Fruit fly (Drosophila melanogaster): Measurements from ENCODE around the gene CG33630.

Gene CG33630

DNA sequence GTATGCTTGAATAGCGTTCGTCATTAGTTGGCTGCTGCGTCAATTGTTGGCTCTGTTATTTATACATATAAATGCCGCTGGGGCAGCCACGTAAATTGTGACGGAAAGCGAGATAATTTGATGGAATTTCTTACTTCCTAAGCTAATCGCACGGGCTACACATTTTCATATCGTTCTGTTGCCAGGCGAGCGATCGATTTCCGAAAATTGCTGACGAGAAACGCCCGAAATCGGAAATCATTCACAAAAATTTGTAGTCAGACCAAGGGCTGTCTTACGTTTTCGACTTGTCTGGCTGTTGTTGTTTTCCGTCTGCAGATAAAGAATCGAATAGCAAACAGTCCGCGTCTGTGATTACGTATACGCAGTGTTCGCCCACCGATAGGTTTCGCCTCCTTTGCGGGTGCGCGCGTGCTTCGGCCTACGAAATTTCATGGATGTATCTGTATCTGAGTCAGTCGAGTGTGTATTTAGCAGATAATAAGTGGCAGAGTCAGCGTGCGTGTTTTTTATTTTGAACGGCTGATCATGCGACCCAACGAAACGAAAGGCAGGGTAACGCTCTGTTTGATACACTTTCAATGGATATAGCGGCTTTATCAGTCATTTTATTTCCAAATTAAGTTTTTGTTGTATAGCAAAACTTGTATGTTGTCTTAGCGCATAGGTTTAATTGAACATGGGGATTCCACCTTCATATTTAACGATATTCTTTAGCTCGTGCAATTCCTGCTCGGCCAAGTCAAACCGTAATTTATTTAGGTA is 35.3 kb downstream of the CG33630 start (continued):
- peak; percentile 56; the same call in 1 of the 2 replicates for TF ChIP-seq stc (GFP tag; IDR thresholded peaks at IDR 0.05)
- TF ChIP-seq CG5953 (GFP tag; IDR thresholded peaks at IDR 0.05), result no peak
- peak; percentile 51 for TF ChIP-seq B-H2 (GFP tag; optimal IDR thresholded peaks at IDR 0.05)
- TF ChIP-seq unc-4 (GFP tag; IDR thresholded peaks at IDR 0.05; ENCODE audit: partially characterized antibody), result no peak
- TF ChIP-seq CG11247 (GFP tag; IDR thresholded peaks at IDR 0.05), result 0 out of 2 replicates have a peak, but pooled peaks have one; percentile 45
- peak; percentile 50; the same call in 1 of the 3 replicates for TF ChIP-seq B-H1 (GFP tag; IDR thresholded peaks at IDR 0.05)
- TF ChIP-seq fu2 (GFP tag; optimal IDR thresholded peaks at IDR 0.05), result peak; percentile 34
- TF ChIP-seq CG34422 (GFP tag; IDR thresholded peaks at IDR 0.05), result peak; percentile 49; the same call in 1 of the 3 replicates
- peak; percentile 71 for TF ChIP-seq CG6689 (GFP tag; IDR thresholded peaks at IDR 0.05)
- no peak for TF ChIP-seq CG43689 (GFP tag; IDR thresholded peaks at IDR 0.05)
- peak; percentile 77 for TF ChIP-seq dmrt99B (tag; optimal IDR thresholded peaks at IDR 0.05)
- peak; percentile 63 for TF ChIP-seq CG7357 (GFP tag; IDR thresholded peaks at IDR 0.05)
- peak; percentile 46 to 52 for TF ChIP-seq chif (GFP tag; optimal IDR thresholded peaks at IDR 0.05)
- peak; percentile 56; the same call in 1 of the 3 replicates for TF ChIP-seq sr (GFP tag; IDR thresholded peaks at IDR 0.05)
- peak; percentile 21 for TF ChIP-seq scrt (GFP tag; optimal IDR thresholded peaks at IDR 0.05)
- no peak for TF ChIP-seq Dref (GFP tag; IDR thresholded peaks at IDR 0.05)
- TF ChIP-seq zfh1 (GFP tag; IDR thresholded peaks at IDR 0.05), result peak; percentile 53; the same call in 2 of the 3 replicates
- TF ChIP-seq grn (GFP tag; optimal IDR thresholded peaks at IDR 0.05), result peak; percentile 29
- TF ChIP-seq MBD-R2 (GFP tag; IDR thresholded peaks at IDR 0.05), result peak; percentile 43; the same call in 1 of the 2 replicates
- TF ChIP-seq ap (GFP tag; IDR thresholded peaks at IDR 0.05), result 0 out of 2 replicates have a peak, but pooled peaks have one; percentile 40
- TF ChIP-seq Ets97D (GFP tag; optimal IDR thresholded peaks at IDR 0.05), result peak; percentile 42
- peak; percentile 53 for TF ChIP-seq CG16863 (GFP tag; optimal IDR thresholded peaks at IDR 0.05)
- no peak for TF ChIP-seq danr (GFP tag; IDR thresholded peaks at IDR 0.05)
- peak; percentile 47 for TF ChIP-seq CG8281 (tag; optimal IDR thresholded peaks at IDR 0.05)
- TF ChIP-seq Trl (optimal IDR thresholded peaks at IDR 0.05), result no peak
- TF ChIP-seq Trl (GFP tag; optimal IDR thresholded peaks at IDR 0.05), result peak; percentile 72
- no peak for TF ChIP-seq Mrtf (GFP tag; IDR thresholded peaks at IDR 0.05)
- TF ChIP-seq BEAF-32 (GFP tag; optimal IDR thresholded peaks at IDR 0.05), result no peak
- TF ChIP-seq CG12659 (GFP tag; optimal IDR thresholded peaks at IDR 0.05), result peak; percentile 67
- peak; percentile 39 for TF ChIP-seq CrebB (tag; optimal IDR thresholded peaks at IDR 0.05)
- peak; percentile 66 for TF ChIP-seq CG6765 (GFP tag; optimal IDR thresholded peaks at IDR 0.05)
- TF ChIP-seq Oaz (GFP tag; IDR thresholded peaks at IDR 0.05), result no peak; the same call in 1 of the 2 replicates
- peak; percentile 17 for TF ChIP-seq CG1602 (GFP tag; optimal IDR thresholded peaks at IDR 0.05)
- TF ChIP-seq trem (tag; optimal IDR thresholded peaks at IDR 0.05), result no peak
- TF ChIP-seq ara (GFP tag; IDR thresholded peaks at IDR 0.05), result peak; percentile 60
- no peak for TF ChIP-seq hth (optimal IDR thresholded peaks at IDR 0.05)
- no peak for TF ChIP-seq z (GFP tag; IDR thresholded peaks at IDR 0.05)
- peak; percentile 50 for TF ChIP-seq CG8388 (GFP tag; optimal IDR thresholded peaks at IDR 0.05)
- TF ChIP-seq pzg (GFP tag; optimal IDR thresholded peaks at IDR 0.05), result no peak
- TF ChIP-seq CG9876 (GFP tag; optimal IDR thresholded peaks at IDR 0.05), result peak; percentile 10
- TF ChIP-seq hkb (optimal IDR thresholded peaks at IDR 0.05), result no peak
- TF ChIP-seq hkb (GFP tag; IDR thresholded peaks at IDR 0.05), result peak; percentile 74
- peak; percentile 46 for TF ChIP-seq CG6854 (GFP tag; optimal IDR thresholded peaks at IDR 0.05)
- TF ChIP-seq cg (GFP tag; optimal IDR thresholded peaks at IDR 0.05), result peak; percentile 39
- TF ChIP-seq phol (tag; optimal IDR thresholded peaks at IDR 0.05), result peak; percentile 62
- TF ChIP-seq CG31365 (tag; optimal IDR thresholded peaks at IDR 0.05), result no peak
- no peak for TF ChIP-seq ftz-f1 (GFP tag; optimal IDR thresholded peaks at IDR 0.05)
- TF ChIP-seq CG6254 (GFP tag; optimal IDR thresholded peaks at IDR 0.05), result peak; percentile 18
- TF ChIP-seq lab (GFP tag; optimal IDR thresholded peaks at IDR 0.05), result peak; percentile 86
- no peak for TF ChIP-seq tio (GFP tag; optimal IDR thresholded peaks at IDR 0.05)

Measured in whole organism, embryonic.